Fruit fly (Drosophila melanogaster): Measurements from ENCODE around the gene msi.
A peak's percentile ranks its signal among the peaks of the same experiment; 100 is the strongest.

msi gene

dm6 chr3R:25531905-25532387 is 16.0 kb downstream of the msi start (continued):
- no peak for TF ChIP-seq sc (optimal IDR thresholded peaks at IDR 0.05)
- no peak for TF ChIP-seq sc (GFP tag; optimal IDR thresholded peaks at IDR 0.05)
- no peak for TF ChIP-seq ap (GFP tag; IDR thresholded peaks at IDR 0.05)
- TF ChIP-seq CG11093 (GFP tag; IDR thresholded peaks at IDR 0.05): no peak
- TF ChIP-seq CG7987 (GFP tag; optimal IDR thresholded peaks at IDR 0.05): no peak
- TF ChIP-seq dan (GFP tag; IDR thresholded peaks at IDR 0.05): no peak
- peak; percentile 9 for TF ChIP-seq CG8388 (GFP tag; optimal IDR thresholded peaks at IDR 0.05)
- TF ChIP-seq CG6765 (GFP tag; optimal IDR thresholded peaks at IDR 0.05): no peak
- peak; percentile 32 for TF ChIP-seq CG30403 (GFP tag; optimal IDR thresholded peaks at IDR 0.05)
- TF ChIP-seq unc-4 (GFP tag; IDR thresholded peaks at IDR 0.05; ENCODE audit: partially characterized antibody): no peak
- TF ChIP-seq CG10267 (tag; optimal IDR thresholded peaks at IDR 0.05): no peak
- TF ChIP-seq so (GFP tag; IDR thresholded peaks at IDR 0.05): no peak
- no peak for TF ChIP-seq tx (GFP tag; optimal IDR thresholded peaks at IDR 0.05)
- TF ChIP-seq br (optimal IDR thresholded peaks at IDR 0.05): no peak
- TF ChIP-seq maf-S (GFP tag; optimal IDR thresholded peaks at IDR 0.05): no peak
- TF ChIP-seq CG11456 (GFP tag; IDR thresholded peaks at IDR 0.05): 0 out of 3 replicates have a peak, but pooled peaks have one; percentile 49
- TF ChIP-seq Sox102F (GFP tag; optimal IDR thresholded peaks at IDR 0.05): peak; percentile 47
- TF ChIP-seq CG6683 (GFP tag; optimal IDR thresholded peaks at IDR 0.05): no peak
- no peak for TF ChIP-seq CG5953 (GFP tag; IDR thresholded peaks at IDR 0.05)
- no peak for TF ChIP-seq abd-A (tag; optimal IDR thresholded peaks at IDR 0.05)
- TF ChIP-seq chif (GFP tag; optimal IDR thresholded peaks at IDR 0.05): peak in 1 of 2 experiments; percentile 2
- TF ChIP-seq ash1 (GFP tag; optimal IDR thresholded peaks at IDR 0.05): no peak
- TF ChIP-seq CG10274 (GFP tag; optimal IDR thresholded peaks at IDR 0.05): no peak
- TF ChIP-seq Mrtf (GFP tag; IDR thresholded peaks at IDR 0.05): 0 out of 3 replicates have a peak, but pooled peaks have one; percentile 44
- no peak for TF ChIP-seq repo (GFP tag; optimal IDR thresholded peaks at IDR 0.05)
- peak; percentile 71 for TF ChIP-seq lab (GFP tag; optimal IDR thresholded peaks at IDR 0.05)
- TF ChIP-seq mam (GFP tag; optimal IDR thresholded peaks at IDR 0.05): peak; percentile 21
- no peak for TF ChIP-seq Atf6 (GFP tag; IDR thresholded peaks at IDR 0.05)
- TF ChIP-seq CG8089 (GFP tag; optimal IDR thresholded peaks at IDR 0.05): no peak
- no peak for TF ChIP-seq ro (GFP tag; IDR thresholded peaks at IDR 0.05)
- peak; percentile 39 for TF ChIP-seq pnt (GFP tag; optimal IDR thresholded peaks at IDR 0.05)
- no peak for TF ChIP-seq CG16863 (GFP tag; optimal IDR thresholded peaks at IDR 0.05)
- no peak for TF ChIP-seq emc (GFP tag; optimal IDR thresholded peaks at IDR 0.05)
- peak; percentile 48; the same call in 2 of the 3 replicates for TF ChIP-seq Aef1 (GFP tag; IDR thresholded peaks at IDR 0.05)
- TF ChIP-seq Hr78 (GFP tag; optimal IDR thresholded peaks at IDR 0.05): no peak
- peak; percentile 9 for TF ChIP-seq Fer3 (tag; optimal IDR thresholded peaks at IDR 0.05)
- TF ChIP-seq CG13296 (GFP tag; optimal IDR thresholded peaks at IDR 0.05): no peak
- TF ChIP-seq peb (GFP tag; IDR thresholded peaks at IDR 0.05): 0 out of 2 replicates have a peak, but pooled peaks have one; percentile 6
- TF ChIP-seq CG32767 (GFP tag; IDR thresholded peaks at IDR 0.05): no peak
- no peak for TF ChIP-seq cg (GFP tag; optimal IDR thresholded peaks at IDR 0.05)
- TF ChIP-seq CG17385 (GFP tag; optimal IDR thresholded peaks at IDR 0.05): no peak
- TF ChIP-seq CG3407 (GFP tag; optimal IDR thresholded peaks at IDR 0.05): no peak
- no peak for TF ChIP-seq dati (GFP tag; IDR thresholded peaks at IDR 0.05)
- no peak for TF ChIP-seq MTF-1 (GFP tag; optimal IDR thresholded peaks at IDR 0.05; ENCODE audit: borderline replicate concordance)
- TF ChIP-seq CG14050 (GFP tag; IDR thresholded peaks at IDR 0.05): peak; percentile 34; the same call in 1 of the 3 replicates
- TF ChIP-seq Meics (GFP tag; optimal IDR thresholded peaks at IDR 0.05): peak; percentile 10
- peak; percentile 70; the same call in 1 of the 2 replicates for TF ChIP-seq vvl (GFP tag; IDR thresholded peaks at IDR 0.05)
- 0 out of 3 replicates have a peak, but pooled peaks have one; percentile 40 for TF ChIP-seq otp (GFP tag; IDR thresholded peaks at IDR 0.05)
- TF ChIP-seq Gug (GFP tag; IDR thresholded peaks at IDR 0.05): peak; percentile 42; the same call in 3 of the 4 replicates
- TF ChIP-seq CG4854 (GFP tag; optimal IDR thresholded peaks at IDR 0.05): peak; percentile 11
- peak; percentile 57; the same call in 1 of the 3 replicates for TF ChIP-seq ken (GFP tag; IDR thresholded peaks at IDR 0.05)
